Worm (Caenorhabditis elegans) whole organism, dauer: ENCODE results near the gene Y67A10A.3.

Experiments used
- unc-62 ChIP-seq: sonication (generic microtip); optimal IDR thresholded peaks from 2 replicates; lab custom pipeline; 2017; ENCODE audit warnings: missing biosample characterization, missing genetic modification reagents, missing genetic modification characterization

Gene Y67A10A.3

ce11 chrIV:14326283-14326682 is 8.0 kb downstream of the Y67A10A.3 start, which contains the start of gene fbxa-83:
fbxa-83 (minus strand) TSS chrIV:14326383.
- no peak for TF ChIP-seq unc-62

DNA sequence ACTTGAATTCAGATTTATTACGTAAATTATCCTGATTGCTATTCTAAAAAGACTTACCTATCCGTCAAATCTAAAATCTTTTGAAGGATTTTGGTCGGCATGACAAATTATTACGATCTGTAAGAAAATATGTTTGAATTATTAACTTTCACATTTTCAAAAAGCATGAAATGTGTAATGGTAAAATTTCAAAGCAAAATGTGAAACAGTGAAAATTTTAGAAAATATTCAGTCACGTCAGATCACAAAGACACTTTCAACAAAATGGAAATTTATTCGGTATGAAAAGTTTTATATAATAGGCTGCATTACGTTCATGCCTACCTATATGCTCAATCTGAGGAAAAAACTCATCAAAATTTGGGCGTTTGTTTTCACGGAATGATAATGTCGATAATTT is 12.6 kb downstream of the Y67A10A.3 start, which contains the start of gene fbxa-126:
TSS of gene fbxa-126 (minus strand) at position 101 of the 400 bp plus-strand sequence.
- no peak for TF ChIP-seq unc-62

DNA sequence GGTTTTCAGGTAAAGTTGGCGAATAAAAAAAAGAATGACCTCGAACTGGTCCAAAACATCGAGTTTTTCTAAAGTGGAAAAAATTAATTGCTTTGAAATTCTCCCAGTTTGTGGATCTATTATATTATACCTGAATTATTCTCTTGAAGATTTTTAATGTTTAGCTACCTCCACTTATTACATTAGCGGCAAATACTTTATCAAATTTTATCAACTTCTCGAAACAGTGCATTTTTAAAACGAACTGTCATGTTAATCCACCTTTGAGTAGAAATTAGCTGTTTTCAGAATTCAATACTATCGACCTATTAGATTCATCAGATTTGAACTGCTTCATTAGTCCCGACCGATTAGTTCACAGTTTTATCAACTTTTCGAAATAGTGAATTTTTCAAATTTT is 16.2 kb downstream of the Y67A10A.3 start:
- no peak for TF ChIP-seq unc-62

DNA sequence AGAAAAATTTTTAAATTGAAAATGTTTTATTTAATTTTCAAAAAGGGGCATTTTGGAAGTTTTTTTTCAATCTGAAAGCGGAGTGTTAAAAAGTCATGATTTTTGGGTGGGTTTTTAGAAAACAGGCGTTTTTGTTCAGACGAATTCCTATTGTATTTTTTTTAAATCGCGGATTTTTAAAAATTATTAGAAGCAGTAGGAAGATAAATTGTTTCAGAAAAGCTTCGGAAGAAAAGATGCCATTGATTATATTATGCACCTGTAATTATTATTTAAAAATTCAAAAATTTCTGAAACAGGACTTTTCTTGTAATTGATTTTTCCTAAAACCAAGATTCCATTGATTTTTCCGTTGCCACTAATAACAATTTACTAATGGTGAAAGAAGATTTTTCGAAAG is 28.4 kb downstream of the Y67A10A.3 start:
- TF ChIP-seq unc-62 = no peak

ce11 chrIV:14297058-14297457 is 37.2 kb downstream of the Y67A10A.3 start:
- no peak for TF ChIP-seq unc-62

DNA sequence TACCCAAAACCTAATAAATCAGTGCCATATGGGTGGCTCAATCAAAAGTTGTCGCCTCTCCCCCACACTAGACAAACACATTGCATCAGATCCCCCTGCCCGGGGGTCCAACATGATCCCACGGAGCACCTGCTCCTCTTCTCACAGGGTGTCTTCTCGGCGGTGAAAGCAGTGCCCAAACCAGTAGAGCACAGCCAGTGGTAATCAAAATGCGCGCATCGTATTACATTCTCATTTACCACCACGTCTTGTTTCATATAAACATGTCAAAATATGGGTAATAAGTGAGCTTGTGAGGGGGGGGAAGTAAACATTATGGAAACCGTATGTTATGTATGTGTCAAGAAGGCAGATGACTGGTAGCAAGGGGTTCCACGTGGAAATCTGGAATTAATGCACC is 39.0 kb downstream of the Y67A10A.3 start:
- no peak for TF ChIP-seq unc-62

- no peak for TF ChIP-seq unc-62
Observed at ce11 chrIV:14291601-14292000, 42.7 kb downstream of the Y67A10A.3 start, which contains the start of gene Y64G10A.7. Y64G10A.7 (plus strand) TSS chrIV:14291901.

- no peak for TF ChIP-seq unc-62
Observed at ce11 chrIV:14284920-14285319, 49.3 kb downstream of the Y67A10A.3 start.
